Worm (Caenorhabditis elegans): Measurements from ENCODE around the gene egl-8.

- TF ChIP-seq pqm-1 (tag; optimal IDR thresholded peaks at IDR 0.05) (no peak), ceh-14 (tag; optimal IDR thresholded peaks at IDR 0.05) (no peak), pha-4 (tag; optimal IDR thresholded peaks at IDR 0.05) (no peak)
Observed at ce11 chrV:11158-11557, 9.5 kb upstream of the egl-8 start.
